Worm (Caenorhabditis elegans): ENCODE measurements around the gene fbxa-77.

- TF ChIP-seq pha-4 (GFP tag; IDR thresholded peaks at IDR 0.05) (peak; percentile 34; the same call in 1 of the 2 replicates), pha-4 (tag; optimal IDR thresholded peaks at IDR 0.05) (no peak), dve-1 (tag; optimal IDR thresholded peaks at IDR 0.05; ENCODE audit: insufficient read depth) (peak; percentile 3), lir-3 (tag; optimal IDR thresholded peaks at IDR 0.05) (no peak), lin-13 (GFP tag; optimal IDR thresholded peaks at IDR 0.05) (peak; percentile 55), nhr-48 (tag; optimal IDR thresholded peaks at IDR 0.05) (no peak), lin-15B (tag; optimal IDR thresholded peaks at IDR 0.05) (no peak), madf-9 (GFP tag; conservative IDR thresholded peaks at IDR 0.05) (no peak), T26A8.4 (GFP tag; IDR thresholded peaks at IDR 0.05) (no peak), nhr-6 (tag; optimal IDR thresholded peaks at IDR 0.05) (no peak)
Observed at ce11 chrIII:1218221-1218620, 31.1 kb upstream of the fbxa-77 start.

All from whole organism, L4 larva.